Fruit fly (Drosophila melanogaster) whole organism, embryonic: Measurements from ENCODE around the gene CG14903.
A peak's percentile ranks its signal among the peaks of the same experiment; 100 is the strongest.

ENCODE experiments used
- Aef1 ChIP-seq: fragments of 200-800 bp; sonication (Bioruptor generic); IDR thresholded peaks from 3 replicates; pipeline ENCODE4 v1.3.6; 2022; ENCODE audit warnings: missing biosample characterization, missing genetic modification characterization
- CG10959 ChIP-seq: fragments of 200-800 bp; sonication (Bioruptor generic); IDR thresholded peaks from 2 replicates; pipeline ENCODE4 v1.3.6; 2022; ENCODE audit warnings: missing biosample characterization, missing genetic modification characterization
- CG11723 ChIP-seq: fragments of 200-800 bp; sonication (Bioruptor generic); optimal IDR thresholded peaks from 2 replicates; lab custom pipeline; 2017; ENCODE audit warnings: missing biosample characterization, mild to moderate bottlenecking, missing genetic modification characterization
- CG12219 ChIP-seq: fragments of 200-800 bp; sonication (Bioruptor generic); optimal IDR thresholded peaks from 3 replicates; lab custom pipeline; 2018; ENCODE audit warnings: missing biosample characterization, mild to moderate bottlenecking, missing genetic modification characterization
- CG12391 ChIP-seq: fragments of 200-800 bp; sonication (Bioruptor generic); optimal IDR thresholded peaks from 3 replicates; lab custom pipeline; 2018; ENCODE audit warnings: missing biosample characterization, mild to moderate bottlenecking, missing genetic modification characterization, moderate library complexity
- CG12769 ChIP-seq: fragments of 200-800 bp; sonication (Bioruptor generic); optimal IDR thresholded peaks from 2 replicates; lab custom pipeline; 2019; ENCODE audit warnings: missing biosample characterization, mild to moderate bottlenecking, missing genetic modification characterization, moderate library complexity
- CG13775 ChIP-seq: fragments of 200-800 bp; sonication (Bioruptor generic); optimal IDR thresholded peaks from 3 replicates; lab custom pipeline; 2017; ENCODE audit warnings: missing biosample characterization, mild to moderate bottlenecking, missing genetic modification characterization
- CG14441 ChIP-seq: fragments of 200-800 bp; sonication (Bioruptor generic); IDR thresholded peaks from 2 replicates; pipeline ENCODE4 v1.3.6; 2022; ENCODE audit warnings: missing biosample characterization, missing genetic modification characterization
- CG14667 ChIP-seq: fragments of 200-800 bp; sonication (Bioruptor generic); IDR thresholded peaks from 2 replicates; pipeline ENCODE4 v1.3.6; 2022; ENCODE audit warnings: missing biosample characterization, missing genetic modification characterization
- CG14965 ChIP-seq: fragments of 200-800 bp; sonication (Bioruptor generic); optimal IDR thresholded peaks from 2 replicates; lab custom pipeline; 2016; ENCODE audit warnings: missing biosample characterization, missing genetic modification characterization, borderline replicate concordance
- CG1529 ChIP-seq: fragments of 200-800 bp; sonication (Bioruptor generic); optimal IDR thresholded peaks from 3 replicates; lab custom pipeline; 2018; ENCODE audit warnings: missing biosample characterization, missing genetic modification characterization
- CG16779 ChIP-seq: fragments of 200-800 bp; sonication (Bioruptor generic); IDR thresholded peaks from 2 replicates; pipeline ENCODE4 v1.3.6; 2022; ENCODE audit warnings: missing biosample characterization, missing genetic modification characterization
- CG16863 ChIP-seq: fragments of 200-800 bp; sonication (Bioruptor generic); optimal IDR thresholded peaks from 3 replicates; lab custom pipeline; 2016; ENCODE audit warnings: missing biosample characterization, missing genetic modification characterization
- CG17186 ChIP-seq: fragments of 200-800 bp; sonication (Bioruptor generic); optimal IDR thresholded peaks from 3 replicates; lab custom pipeline; 2017; ENCODE audit warnings: missing biosample characterization, missing genetic modification reagents, missing genetic modification characterization
- CG17328 ChIP-seq: fragments of 200-800 bp; sonication (Bioruptor generic); IDR thresholded peaks from 2 replicates; pipeline ENCODE4 v1.3.6; 2022; ENCODE audit warnings: missing biosample characterization, missing genetic modification characterization
- CG17612 ChIP-seq: fragments of 200-800 bp; sonication (Bioruptor generic); IDR thresholded peaks from 2 replicates; pipeline ENCODE4 v1.3.6; 2022; ENCODE audit warnings: missing biosample characterization, missing genetic modification characterization
- CG2116 ChIP-seq: fragments of 200-800 bp; sonication (Bioruptor generic); optimal IDR thresholded peaks from 3 replicates; lab custom pipeline; 2018; ENCODE audit warnings: missing biosample characterization, mild to moderate bottlenecking, missing genetic modification characterization
- CG30020 ChIP-seq: fragments of 200-800 bp; optimal IDR thresholded peaks from 2 replicates; lab custom pipeline; 2019; ENCODE audit warnings: missing biosample characterization, mild to moderate bottlenecking, missing genetic modification characterization, moderate library complexity
- CG4282 ChIP-seq: fragments of 200-800 bp; sonication (Bioruptor generic); optimal IDR thresholded peaks from 2 replicates; lab custom pipeline; 2016; ENCODE audit warnings: missing biosample characterization, missing genetic modification characterization
- CG6765 ChIP-seq: fragments of 200-800 bp; sonication (Bioruptor generic); optimal IDR thresholded peaks from 3 replicates; lab custom pipeline; 2017; ENCODE audit warnings: missing biosample characterization, mild to moderate bottlenecking, missing genetic modification characterization
- CG8290 ChIP-seq, 3 experiments: fragments of 200-800 bp; sonication (Bioruptor generic); optimal IDR thresholded peaks; 2 replicates each; lab custom pipeline; 2016 to 2019; ENCODE audit warnings: missing biosample characterization in 3 of 3, missing genetic modification characterization in 3 of 3, mild to moderate bottlenecking in 2 of 3, moderate library complexity in 1 of 3
- D19A ChIP-seq: fragments of 200-800 bp; optimal IDR thresholded peaks from 3 replicates; lab custom pipeline; 2019; ENCODE audit warnings: missing biosample characterization, mild to moderate bottlenecking, missing genetic modification characterization, moderate library complexity
- Dad ChIP-seq: fragments of 200-800 bp; sonication (Bioruptor generic); optimal IDR thresholded peaks from 3 replicates; lab custom pipeline; 2016; ENCODE audit warnings: missing biosample characterization, missing genetic modification characterization
- Dbx ChIP-seq: fragments of 200-800 bp; sonication (Bioruptor generic); IDR thresholded peaks from 3 replicates; pipeline ENCODE4 v1.3.6; 2022; ENCODE audit warnings: missing biosample characterization, missing genetic modification characterization
- Dfd ChIP-seq, 2 experiments: fragments of >200 bp; optimal IDR thresholded peaks; 2 replicates each; lab custom pipeline; 2017; ENCODE audit warnings: missing biosample characterization in 2 of 2, missing genetic modification characterization in 2 of 2
- Ets65A ChIP-seq: fragments of 200-800 bp; sonication (Bioruptor generic); peaks from one replicate; lab custom pipeline; 2016; ENCODE audit warnings: missing biosample characterization, missing genetic modification characterization
- H15 ChIP-seq: fragments of 200-800 bp; sonication (Bioruptor generic); IDR thresholded peaks from 3 replicates; pipeline ENCODE4 v1.3.6; 2022; ENCODE audit warnings: missing biosample characterization, missing genetic modification characterization
- HHEX ChIP-seq: fragments of 200-800 bp; sonication (Bioruptor generic); optimal IDR thresholded peaks from 3 replicates; lab custom pipeline; 2017; ENCODE audit warnings: missing biosample characterization, mild to moderate bottlenecking, missing genetic modification characterization, missing genetic modification reagents
- NC2β ChIP-seq: fragments of 200-800 bp; sonication (Bioruptor generic); optimal IDR thresholded peaks from 2 replicates; lab custom pipeline; 2016; ENCODE audit warnings: missing biosample characterization, missing genetic modification characterization
- Nf-YB ChIP-seq: fragments of 200-800 bp; sonication (Bioruptor generic); optimal IDR thresholded peaks from 3 replicates; lab custom pipeline; 2019; ENCODE audit warnings: missing biosample characterization, mild to moderate bottlenecking, missing genetic modification characterization, moderate library complexity
- Optix ChIP-seq: fragments of 200-800 bp; sonication (Bioruptor generic); IDR thresholded peaks from 3 replicates; pipeline ENCODE4 v1.3.6; 2022; ENCODE audit warnings: missing biosample characterization, missing genetic modification characterization
- Side ChIP-seq: fragments of 200-800 bp; sonication (Bioruptor generic); optimal IDR thresholded peaks from 2 replicates; lab custom pipeline; 2016; ENCODE audit warnings: missing biosample characterization, missing genetic modification characterization
- Spps ChIP-seq: fragments of 200-800 bp; sonication (Bioruptor generic); optimal IDR thresholded peaks from 2 replicates; lab custom pipeline; 2018; ENCODE audit warnings: missing biosample characterization, mild to moderate bottlenecking, missing genetic modification characterization
- TFAM ChIP-seq: fragments of 200-800 bp; sonication (Bioruptor generic); optimal IDR thresholded peaks from 2 replicates; lab custom pipeline; 2017; ENCODE audit warnings: missing biosample characterization, missing genetic modification characterization, inconsistent platforms
- Tbp ChIP-seq: fragments of >200 bp; optimal IDR thresholded peaks from 2 replicates; lab custom pipeline; 2018; ENCODE audit warnings: missing biosample characterization, missing genetic modification characterization
- amos ChIP-seq: fragments of 200-800 bp; sonication (Bioruptor generic); IDR thresholded peaks from 2 replicates; pipeline ENCODE4 v1.3.6; 2022; ENCODE audit warnings: missing biosample characterization, missing genetic modification characterization; ENCODE audit not compliant: partially characterized antibody
- bowl ChIP-seq: fragments of 200-800 bp; sonication (Bioruptor generic); IDR thresholded peaks from 2 replicates; pipeline ENCODE4 v1.3.6; 2022; ENCODE audit warnings: missing biosample characterization, missing genetic modification characterization
- br ChIP-seq: fragments of >200 bp; optimal IDR thresholded peaks from 2 replicates; lab custom pipeline; 2017
- chn ChIP-seq: fragments of 200-800 bp; sonication (Bioruptor generic); optimal IDR thresholded peaks from 2 replicates; lab custom pipeline; 2016; ENCODE audit warnings: missing biosample characterization, missing genetic modification characterization
- ewg ChIP-seq: fragments of 200-800 bp; sonication (Bioruptor generic); optimal IDR thresholded peaks from 3 replicates; lab custom pipeline; 2017; ENCODE audit warnings: mild to moderate bottlenecking, missing biosample characterization, missing genetic modification reagents, missing genetic modification characterization
- fd64A ChIP-seq: fragments of 200-800 bp; sonication (Bioruptor generic); optimal IDR thresholded peaks from 3 replicates; lab custom pipeline; 2018; ENCODE audit warnings: missing biosample characterization, mild to moderate bottlenecking, missing genetic modification characterization
- fd96Cb ChIP-seq: fragments of 200-800 bp; sonication (Bioruptor generic); optimal IDR thresholded peaks from 2 replicates; lab custom pipeline; 2018; ENCODE audit warnings: missing biosample characterization, mild to moderate bottlenecking, missing genetic modification characterization, moderate library complexity
- gcm ChIP-seq: fragments of 200-800 bp; sonication (Bioruptor generic); optimal IDR thresholded peaks from 2 replicates; lab custom pipeline; 2019; ENCODE audit warnings: missing biosample characterization, mild to moderate bottlenecking, missing genetic modification characterization, moderate library complexity
- kni ChIP-seq: fragments of 200-800 bp; sonication (Bioruptor generic); optimal IDR thresholded peaks from 3 replicates; lab custom pipeline; 2017; ENCODE audit warnings: mild to moderate bottlenecking, missing biosample characterization, missing genetic modification reagents, missing genetic modification characterization
- maf-S ChIP-seq: fragments of 200-800 bp; sonication (Bioruptor generic); optimal IDR thresholded peaks from 2 replicates; lab custom pipeline; 2016; ENCODE audit warnings: missing biosample characterization, missing genetic modification characterization
- nmo ChIP-seq: fragments of 200-800 bp; sonication (Bioruptor generic); optimal IDR thresholded peaks from 2 replicates; lab custom pipeline; 2018; ENCODE audit warnings: missing biosample characterization, mild to moderate bottlenecking, missing genetic modification characterization, moderate library complexity
- oc ChIP-seq: fragments of 200-800 bp; sonication (Bioruptor generic); optimal IDR thresholded peaks from 2 replicates; lab custom pipeline; 2018; ENCODE audit warnings: missing biosample characterization, mild to moderate bottlenecking, missing genetic modification characterization, moderate library complexity
- odd ChIP-seq: fragments of 200-800 bp; sonication (Bioruptor generic); optimal IDR thresholded peaks from 2 replicates; lab custom pipeline; 2017; ENCODE audit warnings: missing biosample characterization, mild to moderate bottlenecking, missing genetic modification characterization
- phol ChIP-seq: fragments of 200-800 bp; sonication (Bioruptor generic); optimal IDR thresholded peaks from 3 replicates; lab custom pipeline; 2018; ENCODE audit warnings: missing biosample characterization, mild to moderate bottlenecking, missing genetic modification characterization, moderate library complexity
- row ChIP-seq: fragments of 200-800 bp; sonication (Bioruptor generic); IDR thresholded peaks from 3 replicates; pipeline ENCODE4 v1.3.6; 2022; ENCODE audit warnings: missing biosample characterization, missing genetic modification characterization

CG14903 gene

DNA sequence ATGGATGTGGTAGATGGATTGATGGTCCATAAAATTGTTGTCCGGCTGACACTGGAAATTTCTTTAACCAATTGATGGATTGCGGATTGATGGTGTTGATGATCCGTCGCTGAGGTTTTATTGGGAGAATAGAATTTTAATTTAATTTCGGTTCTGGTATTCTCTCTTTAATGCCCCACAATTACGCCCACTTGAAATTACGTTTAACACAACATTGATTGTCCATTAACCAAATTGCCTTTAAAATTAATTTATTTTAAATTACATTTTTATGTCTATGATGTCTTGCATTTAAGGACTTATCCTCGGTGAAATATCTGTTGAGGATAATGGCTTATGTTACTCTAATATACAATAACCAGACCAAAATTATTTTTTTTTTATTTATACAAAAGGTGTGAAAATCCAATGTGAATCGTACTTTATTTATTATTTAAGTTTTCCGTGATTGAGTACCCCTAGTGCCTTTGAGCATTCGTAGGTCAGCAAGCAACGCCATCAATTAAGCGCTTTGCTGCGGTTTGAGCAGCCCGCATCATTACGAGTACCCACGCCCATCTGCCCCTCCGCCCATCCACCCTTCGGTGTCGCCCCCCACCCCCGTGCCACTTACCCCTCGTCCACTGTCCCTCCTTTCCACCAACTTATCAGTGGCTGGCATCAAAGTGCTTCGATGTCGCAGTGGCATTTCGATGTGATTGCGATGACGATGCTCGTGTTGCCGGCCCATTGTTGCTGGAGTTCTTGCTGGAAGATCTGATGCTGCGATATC, 19.9 kb downstream of the CG14903 start (continued):
- TF ChIP-seq oc (tag; lab: Kevin White, UChicago) (no peak), CG8290 (GFP tag; optimal IDR thresholded peaks at IDR 0.05; lab: Kevin White, UChicago) (no peak), CG8290 (tag; optimal IDR thresholded peaks at IDR 0.05; lab: Kevin White, UChicago) (no peak), CG13775 (GFP tag; lab: Kevin White, UChicago) (no peak), CG12769 (tag; lab: Kevin White, UChicago) (no peak), Tbp (GFP tag; lab: Kevin White, UChicago) (no peak), br (lab: Kevin White, UChicago) (no peak), Optix (GFP tag; lab: Robert Waterston, UW) (no peak), CG14965 (GFP tag; lab: Kevin White, UChicago) (no peak), Nf-YB (GFP tag; lab: Kevin White, UChicago) (no peak), fd96Cb (tag; lab: Kevin White, UChicago) (peak; percentile 16), Ets65A (GFP tag; lab: Kevin White, UChicago) (no peak), chn (GFP tag; lab: Kevin White, UChicago) (no peak), Dfd (GFP tag; optimal IDR thresholded peaks at IDR 0.05; lab: Kevin White, UChicago) (no peak), H15 (GFP tag; lab: Robert Waterston, UW) (no peak), fd64A (GFP tag; lab: Kevin White, UChicago) (no peak), TFAM (no peak), HHEX (no peak), Spps (tag; lab: Kevin White, UChicago) (no peak), CG12391 (peak; percentile 12), bowl (GFP tag; lab: Robert Waterston, UW) (no peak), ewg (GFP tag; lab: Kevin White, UChicago) (no peak), Dbx (GFP tag; lab: Robert Waterston, UW) (no peak), nmo (peak; percentile 1), CG12219 (GFP tag; lab: Kevin White, UChicago) (no peak), kni (peak; percentile 1), row (GFP tag; lab: Robert Waterston, UW) (peak; percentile 25; the same call in 1 of the 3 replicates), Dad (GFP tag; lab: Kevin White, UChicago) (no peak), CG17328 (no peak), CG2116 (GFP tag; lab: Kevin White, UChicago) (no peak), CG17186 (GFP tag; lab: Kevin White, UChicago) (no peak), odd (no peak), Aef1 (no peak), CG30020 (tag; lab: Kevin White, UChicago) (no peak), NC2β (no peak), CG17612 (GFP tag; lab: Robert Waterston, UW) (no peak), CG11723 (GFP tag; lab: Kevin White, UChicago) (no peak), CG16779 (no peak), CG6765 (GFP tag; lab: Kevin White, UChicago) (no peak), CG10959 (GFP tag; lab: Robert Waterston, UW) (no peak), CG16863 (no peak), CG14667 (GFP tag; lab: Robert Waterston, UW) (no peak), maf-S (GFP tag; lab: Kevin White, UChicago) (no peak), gcm (GFP tag; lab: Kevin White, UChicago) (peak; percentile 81), CG4282 (no peak), CG14441 (GFP tag; lab: Robert Waterston, UW) (no peak), Side (no peak), amos (no peak), phol (peak; percentile 60), CG1529 (GFP tag; lab: Kevin White, UChicago) (no peak), D19A (peak; percentile 40)
